Fruit fly (Drosophila melanogaster): ENCODE results near the gene fws.

Gene fws

DNA sequence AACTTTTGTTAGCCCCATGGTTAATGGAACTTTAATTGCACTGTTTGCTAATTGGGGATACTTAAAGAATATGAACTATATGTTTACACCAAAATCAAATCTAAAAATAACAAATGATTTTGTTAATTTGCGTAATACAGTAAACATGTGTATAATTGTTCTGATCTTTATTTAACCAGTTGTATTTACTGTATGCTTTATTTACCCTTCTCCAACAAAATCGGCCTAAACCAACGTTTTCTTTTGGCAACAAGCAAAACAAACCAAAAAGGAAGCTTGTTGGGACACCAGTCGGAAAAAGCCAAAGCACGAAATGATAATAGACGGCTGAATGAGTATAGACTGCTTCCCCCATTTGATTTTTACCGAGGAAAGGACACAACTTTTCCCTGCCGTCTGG, 10.2 kb downstream of the fws start (continued):
- TF ChIP-seq schlank (tag; optimal IDR thresholded peaks at IDR 0.05) (peak; percentile 86), exex (tag; optimal IDR thresholded peaks at IDR 0.05) (peak; percentile 33), Rfx (GFP tag; IDR thresholded peaks at IDR 0.05) (peak; percentile 78), CG14965 (GFP tag; optimal IDR thresholded peaks at IDR 0.05; ENCODE audit: borderline replicate concordance) (no peak), Atf-2 (GFP tag; optimal IDR thresholded peaks at IDR 0.05) (no peak), disco-r (GFP tag; optimal IDR thresholded peaks at IDR 0.05) (no peak), Bteb2 (GFP tag; optimal IDR thresholded peaks at IDR 0.05) (peak; percentile 75), prd (optimal IDR thresholded peaks at IDR 0.05) (no peak), prd (GFP tag; IDR thresholded peaks at IDR 0.05) (no peak), Ravus (GFP tag; IDR thresholded peaks at IDR 0.05) (no peak), lilli (GFP tag; optimal IDR thresholded peaks at IDR 0.05) (peak; percentile 8), MESR4 (GFP tag; optimal IDR thresholded peaks at IDR 0.05) (no peak), luna (GFP tag; optimal IDR thresholded peaks at IDR 0.05) (peak; percentile 80), hkb (optimal IDR thresholded peaks at IDR 0.05) (no peak), hkb (GFP tag; IDR thresholded peaks at IDR 0.05) (peak; percentile 65), CG2678 (tag; optimal IDR thresholded peaks at IDR 0.05) (peak; percentile 83), CG34422 (GFP tag; IDR thresholded peaks at IDR 0.05) (peak; percentile 42; the same call in 1 of the 3 replicates), crc (GFP tag; optimal IDR thresholded peaks at IDR 0.05) (peak; percentile 60), Side (GFP tag; optimal IDR thresholded peaks at IDR 0.05) (peak; percentile 15), Pdp1 (GFP tag; optimal IDR thresholded peaks at IDR 0.05) (peak in 1 of 2 experiments; percentile 1), CG3995 (GFP tag; optimal IDR thresholded peaks at IDR 0.05) (peak; percentile 36), hb (GFP tag; IDR thresholded peaks at IDR 0.05; ENCODE audit: partially characterized antibody) (no peak), CG1647 (GFP tag; optimal IDR thresholded peaks at IDR 0.05) (peak; percentile 26), CG11247 (GFP tag; IDR thresholded peaks at IDR 0.05) (peak; percentile 64), zfh2 (GFP tag; optimal IDR thresholded peaks at IDR 0.05) (peak; percentile 33), Hmr (GFP tag; optimal IDR thresholded peaks at IDR 0.05) (peak; percentile 90), caup (GFP tag; optimal IDR thresholded peaks at IDR 0.05; ENCODE audit: severe bottlenecking) (peak; percentile 94), CG6791 (GFP tag; IDR thresholded peaks at IDR 0.05; ENCODE audit: partially characterized antibody) (no peak), zen (tag; optimal IDR thresholded peaks at IDR 0.05) (no peak), kay (GFP tag; optimal IDR thresholded peaks at IDR 0.05) (peak; percentile 7), CG3163 (GFP tag; optimal IDR thresholded peaks at IDR 0.05) (peak; percentile 14)

DNA sequence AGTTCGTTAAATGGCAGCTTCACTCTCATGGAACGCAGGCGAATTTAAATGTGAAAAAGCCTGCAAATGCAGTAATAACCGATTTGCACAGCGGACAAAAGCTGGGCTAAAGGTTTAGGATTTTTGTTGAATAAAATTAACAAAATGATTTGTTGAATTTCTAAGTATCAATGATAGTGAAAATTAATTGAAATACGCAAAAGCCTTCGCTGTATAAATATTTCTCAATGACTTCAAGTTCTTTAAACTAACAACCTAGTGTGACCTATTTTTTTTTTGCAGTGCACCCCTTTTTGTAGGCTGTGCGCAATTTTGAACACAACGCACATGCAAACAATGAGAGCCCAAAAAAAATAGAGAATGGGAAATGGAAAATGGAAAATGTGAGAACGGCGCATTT, 13.9 kb downstream of the fws start:
- TF ChIP-seq lola (GFP tag; optimal IDR thresholded peaks at IDR 0.05): no peak
- no peak for TF ChIP-seq ash1 (GFP tag; optimal IDR thresholded peaks at IDR 0.05)
- no peak for TF ChIP-seq gcm2 (GFP tag; optimal IDR thresholded peaks at IDR 0.05)
- TF ChIP-seq danr (GFP tag; IDR thresholded peaks at IDR 0.05): no peak
- TF ChIP-seq prd (optimal IDR thresholded peaks at IDR 0.05): no peak
- TF ChIP-seq prd (GFP tag; IDR thresholded peaks at IDR 0.05): peak; percentile 24; the same call in 1 of the 3 replicates
- TF ChIP-seq CG14050 (GFP tag; IDR thresholded peaks at IDR 0.05): no peak
- peak in 1 of 2 experiments; percentile 30 for TF ChIP-seq bsh (GFP tag; optimal IDR thresholded peaks at IDR 0.05)
- peak; percentile 11; the same call in 1 of the 2 replicates for TF ChIP-seq Drgx (GFP tag; IDR thresholded peaks at IDR 0.05)
- TF ChIP-seq CG31365 (tag; optimal IDR thresholded peaks at IDR 0.05): no peak
- TF ChIP-seq row (GFP tag; IDR thresholded peaks at IDR 0.05): peak; percentile 14; the same call in 1 of the 3 replicates
- TF ChIP-seq ken (GFP tag; IDR thresholded peaks at IDR 0.05): no peak
- TF ChIP-seq NC2β (GFP tag; optimal IDR thresholded peaks at IDR 0.05): no peak
- no peak for TF ChIP-seq cato (GFP tag; optimal IDR thresholded peaks at IDR 0.05; ENCODE audit: borderline replicate concordance)
- no peak for TF ChIP-seq Sin3A (optimal IDR thresholded peaks at IDR 0.05)
- TF ChIP-seq Hmx (GFP tag; optimal IDR thresholded peaks at IDR 0.05): no peak
- TF ChIP-seq CG11398 (GFP tag; optimal IDR thresholded peaks at IDR 0.05): no peak
- peak; percentile 74 for TF ChIP-seq Ets65A (GFP tag)
- peak; percentile 19; the same call in 1 of the 2 replicates for TF ChIP-seq Ada2b (GFP tag; IDR thresholded peaks at IDR 0.05)
- TF ChIP-seq dimm (GFP tag; IDR thresholded peaks at IDR 0.05): no peak
- no peak for TF ChIP-seq trh (GFP tag; optimal IDR thresholded peaks at IDR 0.05)
- peak in 1 of 2 experiments; percentile 26 for TF ChIP-seq Hr51 (GFP tag; optimal IDR thresholded peaks at IDR 0.05)
- 0 out of 2 replicates have a peak, but pooled peaks have one; percentile 9 for TF ChIP-seq Ptx1 (GFP tag; IDR thresholded peaks at IDR 0.05)

All from whole organism, embryonic.